Worm (Caenorhabditis elegans): ENCODE results near the gene ugt-49.

ugt-49 gene

ce11 chrV:10352928-10353427, 19.1 kb upstream of the ugt-49 start, which contains the start of gene nol-56:
nol-56 (minus strand) TSS chrV:10352978.
- TF ChIP-seq cog-1 (tag; optimal IDR thresholded peaks at IDR 0.05) (no peak), ref-1 (GFP tag; conservative IDR thresholded peaks at IDR 0.05) (no peak), T22C8.4 (GFP tag; IDR thresholded peaks at IDR 0.05) (no peak), ztf-29 (GFP tag; IDR thresholded peaks at IDR 0.05) (no peak), tab-1 (GFP tag; IDR thresholded peaks at IDR 0.05) (no peak), ztf-23 (GFP tag; IDR thresholded peaks at IDR 0.05) (no peak), med-1 (GFP tag; optimal IDR thresholded peaks at IDR 0.05; ENCODE audit: insufficient read depth) (no peak), flt-1 (GFP tag; IDR thresholded peaks at IDR 0.05) (no peak), klf-2 (GFP tag; conservative IDR thresholded peaks at IDR 0.05) (no peak)

- TF ChIP-seq T22C8.4 (GFP tag; IDR thresholded peaks at IDR 0.05) = no peak; the same call in 1 of the 2 replicates
- no peak for TF ChIP-seq tab-1 (GFP tag; IDR thresholded peaks at IDR 0.05)
- TF ChIP-seq ztf-29 (GFP tag; IDR thresholded peaks at IDR 0.05) = peak; percentile 70; the same call in 1 of the 2 replicates
- no peak for TF ChIP-seq med-1 (GFP tag; optimal IDR thresholded peaks at IDR 0.05; ENCODE audit: insufficient read depth)
- peak; percentile 75 for TF ChIP-seq ztf-23 (GFP tag; IDR thresholded peaks at IDR 0.05)
- TF ChIP-seq cog-1 (tag; optimal IDR thresholded peaks at IDR 0.05) = peak; percentile 46
- peak; percentile 79 for TF ChIP-seq flt-1 (GFP tag; IDR thresholded peaks at IDR 0.05)
- TF ChIP-seq klf-2 (GFP tag; conservative IDR thresholded peaks at IDR 0.05) = 0 out of 2 replicates have a peak, but pooled peaks have one; percentile 31
- TF ChIP-seq ref-1 (GFP tag; conservative IDR thresholded peaks at IDR 0.05) = no peak
Observed at ce11 chrV:10355773-10356335, 16.3 kb upstream of the ugt-49 start, which contains the start of gene sluh-7. sluh-7 (minus strand) TSS chrV:10355823.

- TF ChIP-seq cog-1 (tag; optimal IDR thresholded peaks at IDR 0.05) (no peak), ztf-29 (GFP tag; IDR thresholded peaks at IDR 0.05) (no peak), T22C8.4 (GFP tag; IDR thresholded peaks at IDR 0.05) (no peak), flt-1 (GFP tag; IDR thresholded peaks at IDR 0.05) (no peak), tab-1 (GFP tag; IDR thresholded peaks at IDR 0.05) (no peak), ref-1 (GFP tag; conservative IDR thresholded peaks at IDR 0.05) (no peak)
Observed at ce11 chrV:10357467-10357953, 14.6 kb upstream of the ugt-49 start, which contains the start of gene ceeh-2. ceeh-2 (minus strand) TSS chrV:10357903.

DNA sequence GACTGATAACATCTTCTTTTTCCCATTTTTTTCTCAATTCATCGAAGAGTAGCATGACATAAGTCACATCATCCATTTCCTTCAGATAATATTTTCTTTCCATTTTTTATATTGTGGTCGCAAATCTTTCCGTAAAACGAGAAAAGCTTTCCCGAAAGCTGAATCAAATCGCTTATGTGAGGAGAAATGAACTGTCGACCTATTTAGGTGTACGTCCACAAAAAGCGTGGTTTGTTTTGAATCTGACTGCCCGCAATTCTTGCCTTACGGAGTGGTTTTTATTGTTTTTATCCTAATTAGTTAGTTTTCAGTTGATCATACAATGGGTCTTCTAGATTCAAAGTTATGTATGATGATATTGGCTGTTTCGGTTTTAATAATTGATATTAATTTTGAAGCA, 13.9 kb upstream of the ugt-49 start, which contains the start of gene ttll-15:
Gene ttll-15, plus strand, starts transcription at position 301 of the 400 bp plus-strand sequence.
- TF ChIP-seq tab-1 (GFP tag; IDR thresholded peaks at IDR 0.05) (no peak), klf-2 (GFP tag; conservative IDR thresholded peaks at IDR 0.05) (no peak), ztf-23 (GFP tag; IDR thresholded peaks at IDR 0.05) (no peak), med-1 (GFP tag; optimal IDR thresholded peaks at IDR 0.05; ENCODE audit: insufficient read depth) (no peak), ztf-29 (GFP tag; IDR thresholded peaks at IDR 0.05) (no peak), T22C8.4 (GFP tag; IDR thresholded peaks at IDR 0.05) (no peak), cog-1 (tag; optimal IDR thresholded peaks at IDR 0.05) (no peak), flt-1 (GFP tag; IDR thresholded peaks at IDR 0.05) (no peak)

ce11 chrV:10360186-10360585, 11.9 kb upstream of the ugt-49 start:
- TF ChIP-seq ztf-23 (GFP tag; IDR thresholded peaks at IDR 0.05) = no peak
- no peak for TF ChIP-seq T22C8.4 (GFP tag; IDR thresholded peaks at IDR 0.05)
- no peak for TF ChIP-seq flt-1 (GFP tag; IDR thresholded peaks at IDR 0.05)
- TF ChIP-seq cog-1 (tag; optimal IDR thresholded peaks at IDR 0.05) = no peak
- TF ChIP-seq tab-1 (GFP tag; IDR thresholded peaks at IDR 0.05) = no peak
- no peak for TF ChIP-seq klf-2 (GFP tag; conservative IDR thresholded peaks at IDR 0.05)
- TF ChIP-seq med-1 (GFP tag; optimal IDR thresholded peaks at IDR 0.05; ENCODE audit: insufficient read depth) = no peak
- no peak for TF ChIP-seq ref-1 (GFP tag; conservative IDR thresholded peaks at IDR 0.05)
- TF ChIP-seq ztf-29 (GFP tag; IDR thresholded peaks at IDR 0.05) = no peak

DNA sequence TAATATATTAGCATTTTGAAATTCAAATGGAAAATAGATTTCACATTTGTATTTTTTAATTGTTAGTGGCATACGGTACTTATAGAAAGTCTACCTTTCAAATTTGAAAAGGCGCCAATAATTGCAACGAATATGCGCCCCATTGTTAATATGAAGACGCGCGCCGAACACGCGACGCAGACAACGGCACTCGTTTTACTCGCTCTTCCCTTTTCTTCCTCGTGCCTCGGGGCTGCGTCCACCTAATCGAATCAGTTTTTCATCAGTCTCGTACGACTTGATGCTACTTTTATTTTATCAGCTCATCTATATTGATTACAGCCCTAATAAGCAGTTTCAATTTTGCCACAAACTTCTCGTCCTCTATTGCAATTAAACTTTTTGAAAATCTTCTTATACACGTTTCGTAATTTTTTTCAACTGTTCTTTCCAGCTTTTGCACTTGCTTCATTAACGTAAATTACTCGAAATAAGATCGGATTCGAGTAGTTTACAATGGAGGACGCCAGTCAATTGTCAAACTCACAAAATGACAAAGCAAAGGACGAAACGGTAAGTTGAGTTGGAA, 10.2 kb upstream of the ugt-49 start, which contains the start of gene cash-1:
Gene cash-1, plus strand, starts transcription at position 432 of the 568 bp plus-strand sequence.
- TF ChIP-seq ztf-23 (GFP tag; IDR thresholded peaks at IDR 0.05) (0 out of 2 replicates have a peak, but pooled peaks have one; percentile 18), flt-1 (GFP tag; IDR thresholded peaks at IDR 0.05) (no peak)

DNA sequence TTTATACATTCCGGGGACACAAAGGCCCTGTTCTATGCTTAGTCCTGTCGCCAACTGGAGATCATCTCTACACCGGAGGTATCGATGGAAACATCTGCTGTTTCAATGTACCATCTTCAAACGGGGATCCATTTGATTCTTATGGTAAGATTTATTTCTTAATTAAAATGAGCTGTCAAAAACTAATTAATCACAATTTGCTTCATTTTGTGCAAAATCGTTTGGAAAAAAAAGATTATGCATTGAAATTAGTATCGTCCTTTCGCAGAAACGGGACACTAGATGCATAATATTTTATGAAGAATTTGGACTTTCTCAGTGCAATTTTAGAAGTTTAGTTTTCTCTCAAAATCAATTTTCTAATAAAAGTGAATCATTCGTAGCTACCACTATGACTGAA, 8.3 kb upstream of the ugt-49 start:
- TF ChIP-seq T22C8.4 (GFP tag; IDR thresholded peaks at IDR 0.05) (no peak), ztf-29 (GFP tag; IDR thresholded peaks at IDR 0.05) (no peak), klf-2 (GFP tag; conservative IDR thresholded peaks at IDR 0.05) (no peak), med-1 (GFP tag; optimal IDR thresholded peaks at IDR 0.05; ENCODE audit: insufficient read depth) (no peak), ref-1 (GFP tag; conservative IDR thresholded peaks at IDR 0.05) (no peak), cog-1 (tag; optimal IDR thresholded peaks at IDR 0.05) (no peak), flt-1 (GFP tag; IDR thresholded peaks at IDR 0.05) (no peak), tab-1 (GFP tag; IDR thresholded peaks at IDR 0.05) (no peak), ztf-23 (GFP tag; IDR thresholded peaks at IDR 0.05) (no peak)

- TF ChIP-seq klf-2 (GFP tag; conservative IDR thresholded peaks at IDR 0.05) (no peak), T22C8.4 (GFP tag; IDR thresholded peaks at IDR 0.05) (no peak), cog-1 (tag; optimal IDR thresholded peaks at IDR 0.05) (no peak), flt-1 (GFP tag; IDR thresholded peaks at IDR 0.05) (no peak), med-1 (GFP tag; optimal IDR thresholded peaks at IDR 0.05; ENCODE audit: insufficient read depth) (no peak)
Observed at ce11 chrV:10368256-10368655, 3.9 kb upstream of the ugt-49 start, which contains the start of gene sri-20. sri-20 (plus strand) TSS chrV:10368556.

DNA sequence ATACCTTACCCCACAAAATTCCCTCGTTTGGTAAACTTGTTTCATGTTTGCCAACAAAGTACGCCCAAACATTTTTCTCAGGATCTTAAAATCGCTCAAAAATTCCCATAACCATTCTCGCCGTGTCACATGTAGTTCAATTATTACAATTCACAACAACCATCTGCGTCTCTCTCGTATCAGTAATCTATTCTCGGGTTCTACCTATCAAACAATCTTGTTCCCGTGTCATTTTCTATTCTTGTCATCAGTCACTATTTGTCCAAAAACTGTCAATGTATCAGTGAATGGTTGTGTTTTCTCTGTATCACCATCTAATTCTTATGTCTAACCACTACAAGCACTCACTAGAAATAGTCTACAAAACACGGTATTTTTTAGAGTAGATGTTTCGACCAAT, 944 bp upstream of the ugt-49 start:
- TF ChIP-seq flt-1 (GFP tag; IDR thresholded peaks at IDR 0.05) (no peak), T22C8.4 (GFP tag; IDR thresholded peaks at IDR 0.05) (no peak), cog-1 (tag; optimal IDR thresholded peaks at IDR 0.05) (no peak), tab-1 (GFP tag; IDR thresholded peaks at IDR 0.05) (no peak), ref-1 (GFP tag; conservative IDR thresholded peaks at IDR 0.05) (no peak), med-1 (GFP tag; optimal IDR thresholded peaks at IDR 0.05; ENCODE audit: insufficient read depth) (no peak), ztf-23 (GFP tag; IDR thresholded peaks at IDR 0.05) (no peak), ztf-29 (GFP tag; IDR thresholded peaks at IDR 0.05) (no peak), klf-2 (GFP tag; conservative IDR thresholded peaks at IDR 0.05) (no peak)

Data from whole organism, midembryonic.